Worm (Caenorhabditis elegans): Measurements from ENCODE around the gene aexr-3.

Gene aexr-3

ce11 chrX:8961120-8961834 is at the start of gene aexr-3:
aexr-3 (minus strand) TSS chrX:8961170.
- no peak for TF ChIP-seq sem-4 (tag; optimal IDR thresholded peaks at IDR 0.05)
- TF ChIP-seq dmd-4 (tag; optimal IDR thresholded peaks at IDR 0.05) = peak; percentile 24

DNA sequence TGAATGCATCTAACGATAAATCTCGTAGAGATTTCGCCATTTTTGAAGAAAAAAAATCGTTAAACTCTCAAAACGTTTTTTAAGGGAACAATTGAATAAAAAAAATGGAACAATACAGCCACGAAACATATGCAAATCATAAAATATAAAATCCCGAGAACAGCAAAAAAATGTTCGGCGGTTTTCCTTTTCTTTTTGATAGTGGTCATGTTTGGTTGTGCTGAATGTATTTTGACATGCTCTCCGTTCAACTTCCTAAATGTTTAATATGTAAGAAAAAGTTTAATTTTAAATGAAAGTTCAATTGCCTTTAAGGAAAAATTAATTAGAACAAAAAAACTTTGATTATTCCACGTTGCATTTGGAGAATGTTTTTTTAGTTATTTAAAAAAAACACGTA is 49.4 kb upstream of the aexr-3 start, which contains the start of gene C24A3.9:
Gene C24A3.9 (minus strand): TSS at position 101 of the 400 bp plus-strand sequence.
- TF ChIP-seq nhr-77 (tag; optimal IDR thresholded peaks at IDR 0.05) = no peak

ce11 chrX:8998809-8999208 is 37.8 kb upstream of the aexr-3 start, which contains the start of gene C24A3.1:
C24A3.1 (plus strand) TSS chrX:8999071.
- no peak for TF ChIP-seq zag-1 (tag; optimal IDR thresholded peaks at IDR 0.05)
- no peak for TF ChIP-seq nhr-25 (tag; optimal IDR thresholded peaks at IDR 0.05)
- no peak for TF ChIP-seq egl-27 (tag; optimal IDR thresholded peaks at IDR 0.05)
- TF ChIP-seq nhr-23 (tag; optimal IDR thresholded peaks at IDR 0.05) = no peak
- TF ChIP-seq nhr-6 (tag; optimal IDR thresholded peaks at IDR 0.05) = no peak
- TF ChIP-seq gmeb-1 (tag; optimal IDR thresholded peaks at IDR 0.05) = no peak
- no peak for TF ChIP-seq lin-13 (GFP tag; optimal IDR thresholded peaks at IDR 0.05)
- TF ChIP-seq lin-39 (tag; optimal IDR thresholded peaks at IDR 0.05) = no peak
- no peak for TF ChIP-seq R02D3.7 (tag; optimal IDR thresholded peaks at IDR 0.05)
- no peak for TF ChIP-seq nhr-77 (tag; optimal IDR thresholded peaks at IDR 0.05)
- TF ChIP-seq unc-39 (tag; optimal IDR thresholded peaks at IDR 0.05) = no peak
- TF ChIP-seq elt-1 (tag; optimal IDR thresholded peaks at IDR 0.05) = no peak
- no peak for TF ChIP-seq peb-1 (tag; optimal IDR thresholded peaks at IDR 0.05)
- no peak for TF ChIP-seq Y55F3AM.14 (GFP tag; optimal IDR thresholded peaks at IDR 0.05)
- no peak for TF ChIP-seq nhr-11 (tag; optimal IDR thresholded peaks at IDR 0.05)
- no peak for TF ChIP-seq mdl-1 (tag; optimal IDR thresholded peaks at IDR 0.05)
- no peak for TF ChIP-seq unc-62 (GFP tag; optimal IDR thresholded peaks at IDR 0.05)
- TF ChIP-seq fos-1 (tag; optimal IDR thresholded peaks at IDR 0.05) = no peak
- TF ChIP-seq ama-1 (optimal IDR thresholded peaks at IDR 0.05) = no peak
- no peak for TF ChIP-seq sem-4 (tag; optimal IDR thresholded peaks at IDR 0.05)

DNA sequence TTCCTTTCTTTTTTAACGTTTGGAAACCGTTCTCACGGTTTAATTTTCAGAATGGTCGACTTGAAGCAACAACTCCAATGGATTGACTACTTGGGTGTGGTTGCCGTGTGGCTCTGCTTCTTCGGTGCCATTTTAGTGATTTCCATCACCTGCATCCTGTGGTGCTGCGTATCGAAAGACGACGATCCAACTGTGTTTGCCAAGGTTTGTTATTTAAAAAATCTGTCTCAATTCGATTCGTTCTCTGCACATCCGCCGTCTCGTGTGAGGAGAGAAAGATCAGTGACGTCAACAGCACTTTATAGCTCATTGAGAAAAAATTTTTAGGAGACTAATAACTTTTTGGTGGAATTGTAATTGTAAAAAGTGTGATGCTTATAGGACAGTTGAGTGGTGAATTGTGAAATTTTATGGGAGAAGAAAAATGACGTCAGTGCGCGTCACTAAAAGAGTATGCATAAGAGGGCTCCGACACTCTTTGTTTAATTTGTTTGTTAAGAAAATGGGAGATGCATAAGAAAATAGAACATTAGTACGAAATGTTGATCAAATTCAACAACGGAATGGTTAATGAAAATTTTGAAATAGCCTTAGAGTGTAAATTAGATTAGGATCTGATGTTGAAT is 36.6 kb upstream of the aexr-3 start, which contains the start of gene C24A3.2:
Gene C24A3.2 (plus strand): TSS at position 51 of the 626 bp plus-strand sequence.
- peak; percentile 50 for TF ChIP-seq unc-55 (GFP tag; optimal IDR thresholded peaks at IDR 0.05)
- no peak for TF ChIP-seq F13H6.1 (tag; optimal IDR thresholded peaks at IDR 0.05)
- no peak for TF ChIP-seq nhr-10 (tag; optimal IDR thresholded peaks at IDR 0.05)
- no peak for TF ChIP-seq crh-2 (tag; optimal IDR thresholded peaks at IDR 0.05)
- no peak for TF ChIP-seq nhr-11 (tag; optimal IDR thresholded peaks at IDR 0.05)
- no peak for TF ChIP-seq fos-1 (tag; optimal IDR thresholded peaks at IDR 0.05)
- peak; percentile 11 for TF ChIP-seq nhr-129 (tag; optimal IDR thresholded peaks at IDR 0.05)
- peak; percentile 41 for TF ChIP-seq zag-1 (tag; optimal IDR thresholded peaks at IDR 0.05)
- no peak for TF ChIP-seq sma-9 (GFP tag; optimal IDR thresholded peaks at IDR 0.05)
- no peak for TF ChIP-seq sma-9 (tag; optimal IDR thresholded peaks at IDR 0.05)
- peak in 1 of 2 experiments; percentile 23 for TF ChIP-seq lsy-2 (tag; optimal IDR thresholded peaks at IDR 0.05)
- TF ChIP-seq nhr-6 (tag; optimal IDR thresholded peaks at IDR 0.05) = no peak

- no peak for TF ChIP-seq ama-1 (optimal IDR thresholded peaks at IDR 0.05)
- peak; percentile 44 for TF ChIP-seq unc-55 (GFP tag; optimal IDR thresholded peaks at IDR 0.05)
- TF ChIP-seq nhr-129 (tag; optimal IDR thresholded peaks at IDR 0.05) = peak; percentile 12
- TF ChIP-seq Y55F3AM.14 (GFP tag; optimal IDR thresholded peaks at IDR 0.05) = no peak
Measured at ce11 chrX:8996496-8997116, 35.6 kb upstream of the aexr-3 start.

- TF ChIP-seq crh-2 (tag; optimal IDR thresholded peaks at IDR 0.05) (peak; percentile 26), alr-1 (tag; optimal IDR thresholded peaks at IDR 0.05) (no peak), unc-55 (GFP tag; optimal IDR thresholded peaks at IDR 0.05) (peak; percentile 81), nhr-129 (tag; optimal IDR thresholded peaks at IDR 0.05) (peak; percentile 42), lin-39 (tag; optimal IDR thresholded peaks at IDR 0.05) (no peak), nhr-12 (tag; optimal IDR thresholded peaks at IDR 0.05) (no peak), mbf-1 (tag; optimal IDR thresholded peaks at IDR 0.05) (no peak), fos-1 (tag; optimal IDR thresholded peaks at IDR 0.05) (no peak), C34F6.9 (tag; optimal IDR thresholded peaks at IDR 0.05) (peak; percentile 58), gmeb-1 (tag; optimal IDR thresholded peaks at IDR 0.05) (no peak), nhr-237 (tag; optimal IDR thresholded peaks at IDR 0.05) (no peak), sem-4 (tag; optimal IDR thresholded peaks at IDR 0.05) (peak; percentile 36), aly-2 (tag; optimal IDR thresholded peaks at IDR 0.05) (no peak), lin-13 (GFP tag; optimal IDR thresholded peaks at IDR 0.05) (peak; percentile 15), ceh-82 (tag; optimal IDR thresholded peaks at IDR 0.05) (no peak), peb-1 (tag; optimal IDR thresholded peaks at IDR 0.05) (no peak), skn-1 (tag; optimal IDR thresholded peaks at IDR 0.05) (no peak), unc-62 (GFP tag; optimal IDR thresholded peaks at IDR 0.05) (no peak), mdl-1 (tag; optimal IDR thresholded peaks at IDR 0.05) (no peak), snpc-4 (tag; optimal IDR thresholded peaks at IDR 0.05) (peak; percentile 19), lin-11 (tag; optimal IDR thresholded peaks at IDR 0.05) (no peak), lsy-2 (tag; optimal IDR thresholded peaks at IDR 0.05) (peak in 1 of 2 experiments; percentile 41), zag-1 (tag; optimal IDR thresholded peaks at IDR 0.05) (peak; percentile 76), nhr-23 (tag; optimal IDR thresholded peaks at IDR 0.05) (no peak), nhr-77 (tag; optimal IDR thresholded peaks at IDR 0.05) (no peak)
Measured at ce11 chrX:8995527-8995946, 34.6 kb upstream of the aexr-3 start.
